Worm (Caenorhabditis elegans): Measurements from ENCODE around the gene fbxb-26.
"Not testable (repeated sequence)": the region's sequence is repeated elsewhere in the genome, so short reads cannot be mapped to it uniquely, and the experiment has no call there.

ce11 chrII:1636392-1636791 is 45.9 kb upstream of the fbxb-26 start, which contains the start of gene srg-20:
- TF ChIP-seq lin-13 (GFP tag; optimal IDR thresholded peaks at IDR 0.05); elt-1 (tag; optimal IDR thresholded peaks at IDR 0.05); mdl-1 (tag; optimal IDR thresholded peaks at IDR 0.05); zag-1 (tag; optimal IDR thresholded peaks at IDR 0.05); nhr-25 (tag; optimal IDR thresholded peaks at IDR 0.05); egl-27 (tag; optimal IDR thresholded peaks at IDR 0.05); nhr-11 (tag; optimal IDR thresholded peaks at IDR 0.05); ama-1 (optimal IDR thresholded peaks at IDR 0.05); nhr-21 (tag; optimal IDR thresholded peaks at IDR 0.05); nhr-77 (tag; optimal IDR thresholded peaks at IDR 0.05): not testable (repeated sequence)

All from whole organism, L2 larva.